Fruit fly (Drosophila melanogaster) S2 (cell line): Measurements from ENCODE around the gene Prx1.

Experiments used
- CG8478 ChIP-seq: fragments of >200 bp; optimal IDR thresholded peaks from 2 replicates; lab custom pipeline; 2018
- CTCF ChIP-seq, 2 experiments: fragments of >200 bp; optimal IDR thresholded peaks; 2 replicates each; lab custom pipeline; 2018

dm6 chr3L:15226608-15227007 is 19.0 kb downstream of the Prx1 start:
- TF ChIP-seq CTCF (optimal IDR thresholded peaks at IDR 0.05; lab: Kevin White, UChicago) (no peak), CG8478 (lab: Kevin White, UChicago) (no peak)
